Fruit fly (Drosophila melanogaster): Measurements from ENCODE around the gene RhoGEF64C.

Gene RhoGEF64C

DNA sequence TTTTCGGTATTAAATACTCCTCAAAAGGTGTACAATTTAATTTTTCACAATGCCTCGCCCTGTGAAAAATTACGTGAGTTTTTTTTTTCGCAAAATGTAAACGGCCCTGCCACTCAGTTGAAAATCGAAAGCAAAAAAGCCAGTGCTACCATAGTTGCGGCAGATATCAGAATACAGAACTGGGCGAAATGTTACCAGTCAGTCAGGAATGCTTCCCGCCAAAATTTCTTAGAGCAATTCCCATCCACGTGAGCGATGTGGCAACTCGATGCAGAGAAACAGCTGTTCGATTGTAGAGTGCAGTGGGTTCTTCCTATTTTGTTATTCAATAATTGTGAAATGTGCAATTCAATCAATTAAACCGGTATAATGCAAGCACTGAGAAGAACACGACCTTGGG, 133.0 kb downstream of the RhoGEF64C start, which contains the start of the genes Dhc64C and LeuRS-m (continued):
- TF ChIP-seq pfk (GFP tag; optimal IDR thresholded peaks at IDR 0.05) = no peak
- peak; percentile 16 for TF ChIP-seq bigmax (GFP tag; optimal IDR thresholded peaks at IDR 0.05)
- no peak for TF ChIP-seq grau (tag; optimal IDR thresholded peaks at IDR 0.05)
- no peak for TF ChIP-seq Hr3 (GFP tag; optimal IDR thresholded peaks at IDR 0.05)
- TF ChIP-seq CG6683 (GFP tag; optimal IDR thresholded peaks at IDR 0.05) = no peak
- TF ChIP-seq CG11085 (GFP tag; IDR thresholded peaks at IDR 0.05) = no peak
- TF ChIP-seq Dll (GFP tag; IDR thresholded peaks at IDR 0.05; ENCODE audit: partially characterized antibody) = peak; percentile 50; the same call in 2 of the 4 replicates
- no peak for TF ChIP-seq Hmx (GFP tag; optimal IDR thresholded peaks at IDR 0.05)
- no peak for TF ChIP-seq salm (tag; optimal IDR thresholded peaks at IDR 0.05)
- TF ChIP-seq fd96Cb (tag; optimal IDR thresholded peaks at IDR 0.05) = no peak
- TF ChIP-seq CG8290 (GFP tag; optimal IDR thresholded peaks at IDR 0.05) = no peak
- no peak for TF ChIP-seq CG8290 (tag; optimal IDR thresholded peaks at IDR 0.05)
- no peak for TF ChIP-seq gsb (GFP tag; IDR thresholded peaks at IDR 0.05)
- TF ChIP-seq TFAM (GFP tag; optimal IDR thresholded peaks at IDR 0.05) = no peak
- TF ChIP-seq mirr (GFP tag; optimal IDR thresholded peaks at IDR 0.05) = peak; percentile 22
- TF ChIP-seq ranshi (GFP tag; IDR thresholded peaks at IDR 0.05) = no peak
- TF ChIP-seq CG18011 (GFP tag; optimal IDR thresholded peaks at IDR 0.05) = no peak
- no peak for TF ChIP-seq cas (GFP tag; IDR thresholded peaks at IDR 0.05)
- TF ChIP-seq Side (GFP tag; optimal IDR thresholded peaks at IDR 0.05) = peak; percentile 56
- TF ChIP-seq gro (GFP tag; optimal IDR thresholded peaks at IDR 0.05) = no peak
- no peak for TF ChIP-seq Fer2 (tag; optimal IDR thresholded peaks at IDR 0.05)
- TF ChIP-seq sim (GFP tag; IDR thresholded peaks at IDR 0.05) = no peak
- TF ChIP-seq CG11398 (GFP tag; optimal IDR thresholded peaks at IDR 0.05) = no peak
- TF ChIP-seq Bdp1 (GFP tag; optimal IDR thresholded peaks at IDR 0.05) = peak; percentile 2
- no peak for TF ChIP-seq CG12299 (tag; optimal IDR thresholded peaks at IDR 0.05)
- TF ChIP-seq nmo (GFP tag; optimal IDR thresholded peaks at IDR 0.05) = peak; percentile 66
- no peak for TF ChIP-seq BtbVII (GFP tag; optimal IDR thresholded peaks at IDR 0.05)
- TF ChIP-seq CG11560 (tag; IDR thresholded peaks at IDR 0.05) = no peak
- TF ChIP-seq NK7.1 (GFP tag; optimal IDR thresholded peaks at IDR 0.05) = no peak
- peak; percentile 54; the same call in 1 of the 2 replicates for TF ChIP-seq nerfin-2 (GFP tag; IDR thresholded peaks at IDR 0.05; ENCODE audit: partially characterized antibody)
- no peak for TF ChIP-seq D19B (GFP tag; optimal IDR thresholded peaks at IDR 0.05)
- no peak for TF ChIP-seq D (optimal IDR thresholded peaks at IDR 0.05)
- TF ChIP-seq D (GFP tag; optimal IDR thresholded peaks at IDR 0.05) = no peak
- no peak for TF ChIP-seq CG12071 (GFP tag; optimal IDR thresholded peaks at IDR 0.05)
- no peak for TF ChIP-seq CG9876 (GFP tag; optimal IDR thresholded peaks at IDR 0.05)
- no peak; the same call in 3 of the 4 replicates for TF ChIP-seq Gug (GFP tag; IDR thresholded peaks at IDR 0.05)
- peak; percentile 64 for TF ChIP-seq zfh2 (GFP tag; optimal IDR thresholded peaks at IDR 0.05)
- no peak for TF ChIP-seq ttk (GFP tag; IDR thresholded peaks at IDR 0.05)
- TF ChIP-seq HLH3B (GFP tag; IDR thresholded peaks at IDR 0.05) = no peak
- TF ChIP-seq HmgZ (tag; optimal IDR thresholded peaks at IDR 0.05) = peak; percentile 76
- TF ChIP-seq CG11247 (GFP tag; IDR thresholded peaks at IDR 0.05) = no peak
- TF ChIP-seq CG5245 (GFP tag; optimal IDR thresholded peaks at IDR 0.05) = no peak
- TF ChIP-seq CG12155 (GFP tag; optimal IDR thresholded peaks at IDR 0.05) = no peak
- TF ChIP-seq shn (GFP tag; optimal IDR thresholded peaks at IDR 0.05) = peak; percentile 52
- no peak for TF ChIP-seq sens-2 (GFP tag; IDR thresholded peaks at IDR 0.05)
- TF ChIP-seq CG10147 (GFP tag; optimal IDR thresholded peaks at IDR 0.05) = peak; percentile 23
- TF ChIP-seq kay (GFP tag; optimal IDR thresholded peaks at IDR 0.05) = peak; percentile 48
- no peak for TF ChIP-seq CG6654 (GFP tag; optimal IDR thresholded peaks at IDR 0.05)
- no peak for TF ChIP-seq aop (GFP tag; IDR thresholded peaks at IDR 0.05)
- TF ChIP-seq sima (GFP tag; optimal IDR thresholded peaks at IDR 0.05) = no peak
- TF ChIP-seq Sox100B (GFP tag; optimal IDR thresholded peaks at IDR 0.05) = no peak
- no peak for TF ChIP-seq CG17612 (GFP tag; IDR thresholded peaks at IDR 0.05)
- TF ChIP-seq CG7786 (GFP tag; optimal IDR thresholded peaks at IDR 0.05) = peak; percentile 51
